Fruit fly (Drosophila melanogaster) whole organism, embryonic: ENCODE measurements around the gene CG1999.
A peak's percentile ranks its signal among the peaks of the same experiment; 100 is the strongest.

Experiments
- B-H1 ChIP-seq: fragments of 200-800 bp; sonication (Bioruptor generic); IDR thresholded peaks from 3 replicates; pipeline ENCODE4 v1.3.6; 2022; ENCODE audit warnings: missing biosample characterization, missing genetic modification characterization
- CG12155 ChIP-seq: fragments of 200-800 bp; sonication (Bioruptor generic); optimal IDR thresholded peaks from 3 replicates; lab custom pipeline; 2016; ENCODE audit warnings: missing biosample characterization, missing genetic modification characterization
- CG12391 ChIP-seq: fragments of 200-800 bp; sonication (Bioruptor generic); optimal IDR thresholded peaks from 3 replicates; lab custom pipeline; 2018; ENCODE audit warnings: missing biosample characterization, mild to moderate bottlenecking, missing genetic modification characterization, moderate library complexity
- CG13775 ChIP-seq: fragments of 200-800 bp; sonication (Bioruptor generic); optimal IDR thresholded peaks from 3 replicates; lab custom pipeline; 2017; ENCODE audit warnings: missing biosample characterization, mild to moderate bottlenecking, missing genetic modification characterization
- CG14441 ChIP-seq: fragments of 200-800 bp; sonication (Bioruptor generic); IDR thresholded peaks from 2 replicates; pipeline ENCODE4 v1.3.6; 2022; ENCODE audit warnings: missing biosample characterization, missing genetic modification characterization
- CG14860 ChIP-seq: fragments of 200-800 bp; sonication (Bioruptor generic); IDR thresholded peaks from 3 replicates; pipeline ENCODE4 v1.3.6; 2022; ENCODE audit warnings: missing biosample characterization, missing genetic modification characterization; ENCODE audit not compliant: partially characterized antibody
- CG15514 ChIP-seq: fragments of 200-800 bp; sonication (Bioruptor generic); optimal IDR thresholded peaks from 3 replicates; lab custom pipeline; 2017; ENCODE audit warnings: missing biosample characterization, missing genetic modification characterization, mild to moderate bottlenecking, moderate library complexity, missing genetic modification reagents
- CG1603 ChIP-seq: fragments of 200-800 bp; sonication (Bioruptor generic); optimal IDR thresholded peaks from 2 replicates; lab custom pipeline; 2019; ENCODE audit warnings: missing biosample characterization, mild to moderate bottlenecking, missing genetic modification characterization, moderate library complexity
- CG17912 ChIP-seq: fragments of 200-800 bp; sonication (Bioruptor generic); optimal IDR thresholded peaks from 2 replicates; lab custom pipeline; 2018; ENCODE audit warnings: missing biosample characterization, mild to moderate bottlenecking, missing genetic modification characterization
- CG18262 ChIP-seq: fragments of 200-800 bp; optimal IDR thresholded peaks from 3 replicates; lab custom pipeline; 2019; ENCODE audit warnings: missing biosample characterization, mild to moderate bottlenecking, missing genetic modification characterization, moderate library complexity
- CG2875 ChIP-seq: fragments of 200-800 bp; sonication (Bioruptor generic); optimal IDR thresholded peaks from 2 replicates; lab custom pipeline; 2017; ENCODE audit warnings: missing biosample characterization, mild to moderate bottlenecking, missing genetic modification characterization, missing genetic modification reagents
- CG30403 ChIP-seq: fragments of 200-800 bp; sonication (Bioruptor generic); optimal IDR thresholded peaks from 3 replicates; lab custom pipeline; 2016; ENCODE audit warnings: missing biosample characterization, missing genetic modification characterization
- CG32772 ChIP-seq: fragments of 200-800 bp; sonication (Bioruptor generic); IDR thresholded peaks from 2 replicates; pipeline ENCODE4 v1.3.6; 2022; ENCODE audit warnings: missing biosample characterization, missing genetic modification characterization
- CG3407 ChIP-seq: fragments of 200-800 bp; sonication (Bioruptor generic); optimal IDR thresholded peaks from 2 replicates; lab custom pipeline; 2018; ENCODE audit warnings: missing biosample characterization, mild to moderate bottlenecking, missing genetic modification characterization
- CG4282 ChIP-seq: fragments of 200-800 bp; sonication (Bioruptor generic); optimal IDR thresholded peaks from 2 replicates; lab custom pipeline; 2016; ENCODE audit warnings: missing biosample characterization, missing genetic modification characterization
- CG4730 ChIP-seq: fragments of 200-800 bp; sonication (Bioruptor generic); IDR thresholded peaks from 2 replicates; pipeline ENCODE4 v1.3.6; 2022; ENCODE audit warnings: missing biosample characterization, missing genetic modification characterization
- CG6254 ChIP-seq: fragments of 200-800 bp; sonication (Bioruptor generic); optimal IDR thresholded peaks from 3 replicates; lab custom pipeline; 2017; ENCODE audit warnings: mild to moderate bottlenecking, missing biosample characterization, missing genetic modification reagents, missing genetic modification characterization
- CG6689 ChIP-seq: fragments of 200-800 bp; sonication (Bioruptor generic); IDR thresholded peaks from 2 replicates; pipeline ENCODE4 v1.3.6; 2022; ENCODE audit warnings: missing biosample characterization, missing genetic modification characterization
- CG6854 ChIP-seq: fragments of 200-800 bp; sonication (Bioruptor generic); optimal IDR thresholded peaks from 3 replicates; lab custom pipeline; 2017; ENCODE audit warnings: missing biosample characterization, mild to moderate bottlenecking, missing genetic modification characterization
- CG8388 ChIP-seq: fragments of 200-800 bp; sonication (Bioruptor generic); optimal IDR thresholded peaks from 2 replicates; lab custom pipeline; 2019; ENCODE audit warnings: missing biosample characterization, mild to moderate bottlenecking, missing genetic modification characterization, moderate library complexity
- CG9727 ChIP-seq: fragments of 200-800 bp; sonication (Bioruptor generic); optimal IDR thresholded peaks from 3 replicates; lab custom pipeline; 2017; ENCODE audit warnings: missing biosample characterization, mild to moderate bottlenecking, missing genetic modification characterization
- Elba2 ChIP-seq: fragments of 200-800 bp; sonication (Bioruptor generic); optimal IDR thresholded peaks from 3 replicates; lab custom pipeline; 2016; ENCODE audit warnings: missing biosample characterization, missing genetic modification characterization
- Fer2 ChIP-seq: fragments of 200-800 bp; sonication (Bioruptor generic); optimal IDR thresholded peaks from 2 replicates; lab custom pipeline; 2018; ENCODE audit warnings: missing biosample characterization, mild to moderate bottlenecking, missing genetic modification characterization, moderate library complexity
- Hr78 ChIP-seq, 2 experiments: fragments of 200-800 bp in 1 of 2; fragments of >200 bp in 1 of 2; sonication (Bioruptor generic) in 1 of 2; optimal IDR thresholded peaks; 2 replicates each; lab custom pipeline; 2017 to 2019; ENCODE audit warnings: missing biosample characterization in 2 of 2, missing genetic modification characterization in 2 of 2, mild to moderate bottlenecking in 1 of 2, moderate library complexity in 1 of 2
- Jarid2 ChIP-seq: fragments of 200-800 bp; sonication (Bioruptor generic); optimal IDR thresholded peaks from 3 replicates; lab custom pipeline; 2017; ENCODE audit warnings: mild to moderate bottlenecking, missing biosample characterization, missing genetic modification reagents, missing genetic modification characterization
- Med ChIP-seq: fragments of 200-800 bp; sonication (Bioruptor generic); peaks from one replicate; lab custom pipeline; 2016; ENCODE audit warnings: missing biosample characterization, missing genetic modification characterization, mild to moderate bottlenecking, inconsistent platforms, moderate library complexity
- NFAT ChIP-seq: fragments of 200-800 bp; sonication (Bioruptor generic); IDR thresholded peaks from 2 replicates; pipeline ENCODE4 v1.3.6; 2022; ENCODE audit warnings: missing biosample characterization, missing genetic modification characterization
- Nf-YA ChIP-seq: fragments of 200-800 bp; sonication (Bioruptor generic); IDR thresholded peaks from 2 replicates; pipeline ENCODE4 v1.3.6; 2022; ENCODE audit warnings: missing biosample characterization, missing genetic modification characterization
- Rfx ChIP-seq: fragments of 200-800 bp; sonication (Bioruptor generic); IDR thresholded peaks from 2 replicates; pipeline ENCODE4 v1.3.6; 2022; ENCODE audit warnings: missing biosample characterization, missing genetic modification characterization
- Sox102F ChIP-seq: fragments of 200-800 bp; sonication (Bioruptor generic); optimal IDR thresholded peaks from 2 replicates; lab custom pipeline; 2018; ENCODE audit warnings: missing biosample characterization, mild to moderate bottlenecking, missing genetic modification characterization, moderate library complexity
- Taf1 ChIP-seq: fragments of 200-800 bp; sonication (Bioruptor generic); IDR thresholded peaks from 2 replicates; pipeline ENCODE4 v1.3.6; 2022; ENCODE audit warnings: missing biosample characterization, missing genetic modification characterization
- abd-A ChIP-seq: fragments of 200-800 bp; sonication (Bioruptor generic); optimal IDR thresholded peaks from 3 replicates; lab custom pipeline; 2019; ENCODE audit warnings: missing biosample characterization, mild to moderate bottlenecking, missing genetic modification characterization, moderate library complexity
- ap ChIP-seq: fragments of 200-800 bp; sonication (Bioruptor generic); IDR thresholded peaks from 2 replicates; pipeline ENCODE4 v1.3.6; 2022; ENCODE audit warnings: missing biosample characterization, missing genetic modification characterization
- ash1 ChIP-seq: fragments of 200-800 bp; sonication (Bioruptor generic); optimal IDR thresholded peaks from 2 replicates; lab custom pipeline; 2018; ENCODE audit warnings: missing biosample characterization, mild to moderate bottlenecking, missing genetic modification characterization
- az2 ChIP-seq: fragments of 200-800 bp; sonication (Bioruptor generic); optimal IDR thresholded peaks from 3 replicates; lab custom pipeline; 2016; ENCODE audit warnings: missing biosample characterization, missing genetic modification characterization
- chn ChIP-seq: fragments of 200-800 bp; sonication (Bioruptor generic); optimal IDR thresholded peaks from 2 replicates; lab custom pipeline; 2016; ENCODE audit warnings: missing biosample characterization, missing genetic modification characterization
- crol ChIP-seq: fragments of 200-800 bp; sonication (Bioruptor generic); IDR thresholded peaks from 2 replicates; pipeline ENCODE4 v1.3.6; 2022; ENCODE audit warnings: missing biosample characterization, missing genetic modification characterization
- ewg ChIP-seq: fragments of 200-800 bp; sonication (Bioruptor generic); optimal IDR thresholded peaks from 3 replicates; lab custom pipeline; 2017; ENCODE audit warnings: mild to moderate bottlenecking, missing biosample characterization, missing genetic modification reagents, missing genetic modification characterization
- exex ChIP-seq: fragments of 200-800 bp; sonication (Bioruptor generic); optimal IDR thresholded peaks from 4 replicates; lab custom pipeline; 2018; ENCODE audit warnings: missing biosample characterization, mild to moderate bottlenecking, missing genetic modification characterization, moderate library complexity
- fu2 ChIP-seq: fragments of 200-800 bp; sonication (Bioruptor generic); optimal IDR thresholded peaks from 2 replicates; lab custom pipeline; 2016; ENCODE audit warnings: missing biosample characterization, missing genetic modification characterization
- grau ChIP-seq: fragments of 200-800 bp; optimal IDR thresholded peaks from 3 replicates; lab custom pipeline; 2019; ENCODE audit warnings: missing biosample characterization, mild to moderate bottlenecking, missing genetic modification characterization, moderate library complexity
- hb ChIP-seq: fragments of 200-800 bp; sonication (Bioruptor generic); IDR thresholded peaks from 3 replicates; pipeline ENCODE4 v1.3.6; 2022; ENCODE audit warnings: missing biosample characterization, missing genetic modification characterization; ENCODE audit not compliant: partially characterized antibody
- kah ChIP-seq: fragments of 200-800 bp; sonication (Bioruptor generic); optimal IDR thresholded peaks from 2 replicates; lab custom pipeline; 2018; ENCODE audit warnings: missing biosample characterization, mild to moderate bottlenecking, missing genetic modification characterization
- luna ChIP-seq: fragments of 200-800 bp; sonication (Bioruptor generic); optimal IDR thresholded peaks from 2 replicates; lab custom pipeline; 2016; ENCODE audit warnings: missing biosample characterization, missing genetic modification characterization
- nom ChIP-seq: fragments of 200-800 bp; sonication (Bioruptor generic); optimal IDR thresholded peaks from 2 replicates; lab custom pipeline; 2017; ENCODE audit warnings: missing biosample characterization, missing genetic modification characterization, mild to moderate bottlenecking, moderate library complexity, missing genetic modification reagents
- pzg ChIP-seq: fragments of 200-800 bp; sonication (Bioruptor generic); optimal IDR thresholded peaks from 3 replicates; lab custom pipeline; 2018; ENCODE audit warnings: missing biosample characterization, mild to moderate bottlenecking, missing genetic modification characterization, moderate library complexity
- sd ChIP-seq: fragments of 200-800 bp; sonication (Bioruptor generic); optimal IDR thresholded peaks from 3 replicates; lab custom pipeline; 2018; ENCODE audit warnings: missing biosample characterization, mild to moderate bottlenecking, missing genetic modification characterization, moderate library complexity
- slou ChIP-seq: fragments of 200-800 bp; sonication (Bioruptor generic); optimal IDR thresholded peaks from 3 replicates; lab custom pipeline; 2016; ENCODE audit warnings: missing biosample characterization, missing genetic modification characterization
- tap ChIP-seq: fragments of 200-800 bp; optimal IDR thresholded peaks from 3 replicates; lab custom pipeline; 2019; ENCODE audit warnings: missing biosample characterization, mild to moderate bottlenecking, missing genetic modification characterization, moderate library complexity
- wek ChIP-seq: fragments of 200-800 bp; sonication (Bioruptor generic); optimal IDR thresholded peaks from 3 replicates; lab custom pipeline; 2018; ENCODE audit warnings: missing biosample characterization, mild to moderate bottlenecking, missing genetic modification characterization, moderate library complexity
- z ChIP-seq: fragments of 200-800 bp; sonication (Bioruptor generic); IDR thresholded peaks from 3 replicates; pipeline ENCODE4 v1.3.6; 2022; ENCODE audit warnings: missing biosample characterization, missing genetic modification characterization

Gene CG1999

dm6 chrX:7335524-7335991 lies 23.0 kb upstream of the CG1999 start (continued):
- TF ChIP-seq wek (GFP tag; lab: Kevin White, UChicago) (no peak), CG32772 (GFP tag; lab: Robert Waterston, UW) (no peak), Nf-YA (no peak), CG2875 (GFP tag; lab: Kevin White, UChicago) (no peak), Sox102F (GFP tag; lab: Kevin White, UChicago) (peak; percentile 47), ap (GFP tag; lab: Robert Waterston, UW) (no peak), Rfx (no peak), CG6854 (GFP tag; lab: Kevin White, UChicago) (no peak), fu2 (GFP tag; lab: Kevin White, UChicago) (no peak), CG17912 (GFP tag; lab: Kevin White, UChicago) (no peak), hb (GFP tag; lab: Robert Waterston, UW) (no peak), CG14860 (GFP tag; lab: Robert Waterston, UW) (no peak), abd-A (tag; lab: Kevin White, UChicago) (no peak), grau (tag; lab: Kevin White, UChicago) (peak; percentile 19), exex (no peak), Elba2 (GFP tag; lab: Kevin White, UChicago) (no peak), CG4730 (GFP tag; lab: Robert Waterston, UW) (no peak), CG6254 (peak; percentile 24), CG9727 (no peak), CG18262 (tag; lab: Kevin White, UChicago) (peak; percentile 10), CG6689 (GFP tag; lab: Robert Waterston, UW) (0 out of 2 replicates have a peak, but pooled peaks have one; percentile 8), CG14441 (GFP tag; lab: Robert Waterston, UW) (no peak), Med (GFP tag; lab: Kevin White, UChicago) (no peak), Taf1 (GFP tag; lab: Robert Waterston, UW) (no peak), tap (tag; lab: Kevin White, UChicago) (peak; percentile 32), CG4282 (GFP tag; lab: Kevin White, UChicago) (no peak), nom (GFP tag; lab: Kevin White, UChicago) (peak; percentile 62), pzg (GFP tag; lab: Kevin White, UChicago) (no peak), crol (GFP tag; lab: Robert Waterston, UW) (no peak), Fer2 (no peak), CG12155 (no peak), ewg (GFP tag; lab: Kevin White, UChicago) (no peak), CG12391 (peak; percentile 68), chn (GFP tag; lab: Kevin White, UChicago) (no peak), B-H1 (GFP tag; lab: Robert Waterston, UW) (no peak), Hr78 (GFP tag; optimal IDR thresholded peaks at IDR 0.05; lab: Kevin White, UChicago) (no peak), slou (GFP tag; lab: Kevin White, UChicago) (no peak), CG3407 (GFP tag; lab: Kevin White, UChicago) (peak; percentile 1), CG15514 (GFP tag; lab: Kevin White, UChicago) (no peak), luna (GFP tag; lab: Kevin White, UChicago) (no peak), CG30403 (GFP tag; lab: Kevin White, UChicago) (no peak), CG1603 (tag; lab: Kevin White, UChicago) (peak; percentile 66), sd (tag; lab: Kevin White, UChicago) (no peak), ash1 (GFP tag; lab: Kevin White, UChicago) (no peak), kah (GFP tag; lab: Kevin White, UChicago) (peak; percentile 36), az2 (GFP tag; lab: Kevin White, UChicago) (no peak), CG13775 (GFP tag; lab: Kevin White, UChicago) (no peak), CG8388 (GFP tag; lab: Kevin White, UChicago) (peak; percentile 55), Jarid2 (GFP tag; lab: Kevin White, UChicago) (no peak), z (GFP tag; lab: Robert Waterston, UW) (no peak), NFAT (no peak)
